Worm (Caenorhabditis elegans) whole organism, midembryonic: ENCODE results near the gene fip-3.

ENCODE experiments used
- cog-1 ChIP-seq: sonication (generic microtip); optimal IDR thresholded peaks from 2 replicates; lab custom pipeline; 2016; ENCODE audit warnings: missing genetic modification characterization, missing compliant biosample characterization
- klf-2 ChIP-seq: fragments of 200-800 bp; sonication (Bioruptor generic); conservative IDR thresholded peaks from 2 replicates; pipeline ENCODE4 v1.3.6; 2022; ENCODE audit warnings: missing genetic modification reagents, missing genetic modification characterization, missing compliant biosample characterization
- med-1 ChIP-seq: sonication (generic microtip); optimal IDR thresholded peaks from 2 replicates; lab custom pipeline; 2017; ENCODE audit warnings: missing genetic modification characterization, mild to moderate bottlenecking, missing compliant biosample characterization, antibody characterized with exemption, missing genetic modification reagents; ENCODE audit not compliant: insufficient read depth
- tab-1 ChIP-seq: fragments of 200-800 bp; sonication (Bioruptor generic); IDR thresholded peaks from 2 replicates; pipeline ENCODE4 v1.3.6; 2022; ENCODE audit warnings: missing genetic modification characterization, missing compliant biosample characterization
- ztf-29 ChIP-seq: fragments of 200-800 bp; sonication (Bioruptor generic); IDR thresholded peaks from 2 replicates; pipeline ENCODE4 v1.3.6; 2022; ENCODE audit warnings: missing genetic modification reagents, missing genetic modification characterization, missing compliant biosample characterization

ce11 chrIII:8580802-8581201 lies 8.5 kb downstream of the fip-3 start, which contains the start of gene doxa-1:
- TF ChIP-seq klf-2 (GFP tag; lab: Robert Waterston, UW) (no peak), tab-1 (GFP tag; lab: Robert Waterston, UW) (no peak), ztf-29 (GFP tag; lab: Robert Waterston, UW) (no peak), cog-1 (tag; lab: Kevin White, UChicago) (no peak), med-1 (GFP tag; lab: Kevin White, UChicago) (no peak)
